Worm (Caenorhabditis elegans): ENCODE measurements around the gene let-767.

DNA sequence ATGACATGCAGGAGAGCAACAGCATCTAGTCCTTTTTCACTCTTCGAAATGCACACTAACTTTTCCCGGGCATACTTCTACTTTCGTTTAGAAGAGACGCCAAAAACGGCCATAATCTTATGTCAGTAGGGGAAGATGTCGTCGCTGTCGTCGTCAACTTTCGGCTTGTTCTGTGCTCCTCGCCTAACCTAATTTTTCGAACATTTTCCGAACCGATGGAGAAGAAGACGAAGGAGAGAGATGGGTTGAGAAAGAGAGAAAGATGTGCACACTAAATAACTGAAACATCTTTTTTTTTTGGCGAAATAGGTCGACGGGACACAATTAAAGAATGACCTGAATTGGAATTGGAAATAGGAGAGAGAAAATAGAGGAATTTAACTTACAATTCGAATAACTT, 29.4 kb downstream of the let-767 start:
- TF ChIP-seq ZK546.5 (tag; optimal IDR thresholded peaks at IDR 0.05) (no peak), nhr-12 (tag; optimal IDR thresholded peaks at IDR 0.05) (no peak), egl-27 (tag; optimal IDR thresholded peaks at IDR 0.05) (no peak), lin-15B (tag; optimal IDR thresholded peaks at IDR 0.05) (no peak), tbx-2 (tag; optimal IDR thresholded peaks at IDR 0.05) (no peak), nhr-28 (tag; optimal IDR thresholded peaks at IDR 0.05) (no peak), unc-39 (tag; optimal IDR thresholded peaks at IDR 0.05) (no peak), lin-39 (tag; optimal IDR thresholded peaks at IDR 0.05) (no peak)

All from whole organism, L3 larva.